Fruit fly (Drosophila melanogaster): Measurements from ENCODE around the gene ND-42.

Gene ND-42

DNA sequence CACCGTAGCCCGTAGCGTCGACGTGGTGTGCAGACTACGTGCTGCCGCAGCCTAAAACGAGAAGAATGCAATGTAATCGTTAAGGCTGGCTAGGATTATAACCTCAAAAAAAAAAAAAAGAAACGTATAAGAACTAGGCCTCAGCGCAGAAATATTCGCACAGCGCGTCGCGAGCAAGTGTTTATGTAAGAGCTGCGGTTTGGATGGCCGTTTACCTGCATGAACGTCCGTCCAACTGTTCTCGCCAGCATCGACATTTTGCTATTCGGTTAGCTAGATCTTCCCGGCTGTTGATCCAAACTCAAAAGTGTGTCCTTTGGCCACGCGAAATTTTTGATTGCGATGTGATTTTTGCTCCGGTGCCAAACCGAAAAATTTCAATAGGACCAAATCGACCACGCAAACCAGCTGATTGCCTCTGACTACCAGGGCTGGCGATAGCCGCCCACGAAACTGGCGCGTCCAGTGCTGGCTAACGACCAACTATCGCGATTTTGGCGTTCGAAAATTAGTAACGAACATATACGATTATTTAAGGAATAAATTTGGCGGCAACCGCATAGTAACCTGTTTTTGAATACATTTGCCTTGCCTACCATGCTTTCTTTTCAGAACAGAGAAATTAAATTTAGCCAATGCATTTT, 8.6 kb upstream of the ND-42 start, which contains the start of gene Idh3b (continued):
- peak; percentile 33 for TF ChIP-seq pnt (GFP tag; optimal IDR thresholded peaks at IDR 0.05)
- no peak for TF ChIP-seq lola (GFP tag; optimal IDR thresholded peaks at IDR 0.05)
- peak; percentile 97 for TF ChIP-seq hbn (GFP tag; IDR thresholded peaks at IDR 0.05; ENCODE audit: partially characterized antibody)
- no peak for TF ChIP-seq sc (optimal IDR thresholded peaks at IDR 0.05)
- no peak for TF ChIP-seq sc (GFP tag; optimal IDR thresholded peaks at IDR 0.05)
- no peak for TF ChIP-seq otp (GFP tag; IDR thresholded peaks at IDR 0.05)
- TF ChIP-seq hth (optimal IDR thresholded peaks at IDR 0.05): no peak
- TF ChIP-seq HmgZ (tag; optimal IDR thresholded peaks at IDR 0.05): peak; percentile 90
- peak; percentile 53 for TF ChIP-seq luna (GFP tag; optimal IDR thresholded peaks at IDR 0.05)
- TF ChIP-seq Antp (GFP tag; optimal IDR thresholded peaks at IDR 0.05): peak; percentile 83
- TF ChIP-seq Doc3 (GFP tag; IDR thresholded peaks at IDR 0.05; ENCODE audit: partially characterized antibody): peak; percentile 94
- peak; percentile 53 for TF ChIP-seq zen (tag; optimal IDR thresholded peaks at IDR 0.05)
- TF ChIP-seq lbe (GFP tag; optimal IDR thresholded peaks at IDR 0.05): peak; percentile 28
- no peak for TF ChIP-seq h (optimal IDR thresholded peaks at IDR 0.05)
- peak; percentile 94 for TF ChIP-seq row (GFP tag; IDR thresholded peaks at IDR 0.05)
- peak; percentile 39 for TF ChIP-seq Adf1 (GFP tag; IDR thresholded peaks at IDR 0.05)
- TF ChIP-seq klu (GFP tag; IDR thresholded peaks at IDR 0.05): peak; percentile 57
- peak; percentile 89 for TF ChIP-seq Ets97D (GFP tag; optimal IDR thresholded peaks at IDR 0.05)
- peak; percentile 85 for TF ChIP-seq CG32532 (GFP tag; IDR thresholded peaks at IDR 0.05)
- peak; percentile 44 for TF ChIP-seq Bteb2 (GFP tag; optimal IDR thresholded peaks at IDR 0.05)
- peak; percentile 39 for TF ChIP-seq NK7.1 (GFP tag; optimal IDR thresholded peaks at IDR 0.05)
- TF ChIP-seq grn (GFP tag; optimal IDR thresholded peaks at IDR 0.05): no peak
- no peak for TF ChIP-seq gcm (GFP tag; optimal IDR thresholded peaks at IDR 0.05)
- no peak for TF ChIP-seq CG8478 (optimal IDR thresholded peaks at IDR 0.05)
- TF ChIP-seq CG4820 (GFP tag; optimal IDR thresholded peaks at IDR 0.05): peak; percentile 48
- TF ChIP-seq crol (GFP tag; IDR thresholded peaks at IDR 0.05): no peak
- peak; percentile 54 for TF ChIP-seq Side (GFP tag; optimal IDR thresholded peaks at IDR 0.05)
- TF ChIP-seq CG2116 (GFP tag; optimal IDR thresholded peaks at IDR 0.05): peak; percentile 64
- no peak for TF ChIP-seq CG12299 (tag; optimal IDR thresholded peaks at IDR 0.05)
- TF ChIP-seq CG8765 (GFP tag; IDR thresholded peaks at IDR 0.05): no peak
- peak; percentile 96 for TF ChIP-seq pzg (GFP tag; optimal IDR thresholded peaks at IDR 0.05)
- peak; percentile 72 for TF ChIP-seq ftz-f1 (GFP tag; optimal IDR thresholded peaks at IDR 0.05)
- peak; percentile 44; the same call in 1 of the 2 replicates for TF ChIP-seq CG4404 (GFP tag; IDR thresholded peaks at IDR 0.05)
- TF ChIP-seq CG14667 (GFP tag; IDR thresholded peaks at IDR 0.05): no peak
- 0 out of 2 replicates have a peak, but pooled peaks have one; percentile 22 for TF ChIP-seq Nf-YA (GFP tag; IDR thresholded peaks at IDR 0.05)
- peak; percentile 59 for TF ChIP-seq CG17912 (GFP tag; optimal IDR thresholded peaks at IDR 0.05)
- peak; percentile 60 to 70 for TF ChIP-seq dpn (GFP tag; optimal IDR thresholded peaks at IDR 0.05)
- peak; percentile 86 for TF ChIP-seq stwl (tag; optimal IDR thresholded peaks at IDR 0.05)
- TF ChIP-seq scrt (GFP tag; optimal IDR thresholded peaks at IDR 0.05): peak; percentile 55
- TF ChIP-seq Hsf (GFP tag; optimal IDR thresholded peaks at IDR 0.05): peak; percentile 71
- no peak for TF ChIP-seq CG32767 (GFP tag; IDR thresholded peaks at IDR 0.05)
- TF ChIP-seq Hr3 (GFP tag; optimal IDR thresholded peaks at IDR 0.05): peak; percentile 42
- peak; percentile 6 for TF ChIP-seq slou (GFP tag; optimal IDR thresholded peaks at IDR 0.05)
- 0 out of 3 replicates have a peak, but pooled peaks have one; percentile 39 for TF ChIP-seq CG7357 (GFP tag; IDR thresholded peaks at IDR 0.05)
- no peak for TF ChIP-seq CG12071 (GFP tag; optimal IDR thresholded peaks at IDR 0.05)
- TF ChIP-seq NFAT (GFP tag; IDR thresholded peaks at IDR 0.05): peak; percentile 84; the same call in 1 of the 2 replicates
- peak; percentile 3 for TF ChIP-seq CG1602 (GFP tag; optimal IDR thresholded peaks at IDR 0.05)
- TF ChIP-seq trem (tag; optimal IDR thresholded peaks at IDR 0.05): peak; percentile 74
- no peak for TF ChIP-seq CG17612 (GFP tag; IDR thresholded peaks at IDR 0.05)
- TF ChIP-seq tin (GFP tag; optimal IDR thresholded peaks at IDR 0.05): peak; percentile 65
- no peak for TF ChIP-seq CG4730 (GFP tag; IDR thresholded peaks at IDR 0.05)
- TF ChIP-seq CG17359 (tag; optimal IDR thresholded peaks at IDR 0.05): no peak

Data from whole organism, embryonic.